Worm (Caenorhabditis elegans): ENCODE data around the gene F35E8.13.

Gene F35E8.13

ce11 chrV:15912677-15913076, 10.4 kb upstream of the F35E8.13 start:
- TF ChIP-seq pag-3 (tag; optimal IDR thresholded peaks at IDR 0.05; ENCODE audit: borderline replicate concordance) (no peak), unc-42 (tag; optimal IDR thresholded peaks at IDR 0.05) (no peak), ztf-16 (tag; optimal IDR thresholded peaks at IDR 0.05) (no peak), ceh-14 (tag; optimal IDR thresholded peaks at IDR 0.05) (no peak), ceh-19 (GFP tag; optimal IDR thresholded peaks at IDR 0.05) (no peak), ceh-2 (tag; optimal IDR thresholded peaks at IDR 0.05) (no peak), ceh-22 (tag; optimal IDR thresholded peaks at IDR 0.05) (no peak), C38D4.7 (GFP tag; optimal IDR thresholded peaks at IDR 0.05) (no peak), pqm-1 (tag; optimal IDR thresholded peaks at IDR 0.05) (no peak), pros-1 (tag; optimal IDR thresholded peaks at IDR 0.05) (no peak), hlh-15 (tag; optimal IDR thresholded peaks at IDR 0.05) (no peak), pax-1 (tag; optimal IDR thresholded peaks at IDR 0.05) (no peak), nhr-232 (tag; optimal IDR thresholded peaks at IDR 0.05) (no peak), Y22D7AL.16 (tag; optimal IDR thresholded peaks at IDR 0.05) (no peak), syd-9 (tag; optimal IDR thresholded peaks at IDR 0.05) (no peak), sox-4 (tag; optimal IDR thresholded peaks at IDR 0.05) (no peak), ahr-1 (tag; optimal IDR thresholded peaks at IDR 0.05) (no peak), rnt-1 (tag; optimal IDR thresholded peaks at IDR 0.05) (no peak)

ce11 chrV:15913714-15914113, 9.4 kb upstream of the F35E8.13 start, which contains the start of gene F35E8.7:
F35E8.7 (plus strand) TSS chrV:15914014.
- TF ChIP-seq fkh-6 (tag; optimal IDR thresholded peaks at IDR 0.05), result no peak
- no peak for TF ChIP-seq hlh-30 (tag; optimal IDR thresholded peaks at IDR 0.05; ENCODE audit: insufficient read depth)
- TF ChIP-seq pat-9 (tag; optimal IDR thresholded peaks at IDR 0.05), result no peak
- no peak for TF ChIP-seq ceh-9 (tag; optimal IDR thresholded peaks at IDR 0.05)
- TF ChIP-seq hlh-15 (tag; optimal IDR thresholded peaks at IDR 0.05), result no peak
- TF ChIP-seq che-1 (tag; optimal IDR thresholded peaks at IDR 0.05), result no peak
- no peak for TF ChIP-seq hlh-13 (GFP tag; optimal IDR thresholded peaks at IDR 0.05)
- TF ChIP-seq ceh-2 (tag; optimal IDR thresholded peaks at IDR 0.05), result no peak
- TF ChIP-seq pqm-1 (tag; optimal IDR thresholded peaks at IDR 0.05), result no peak
- no peak for TF ChIP-seq rnt-1 (tag; optimal IDR thresholded peaks at IDR 0.05)
- no peak for TF ChIP-seq sox-2 (GFP tag; IDR thresholded peaks at IDR 0.05)
- TF ChIP-seq lin-11 (tag; optimal IDR thresholded peaks at IDR 0.05), result no peak
- no peak for TF ChIP-seq ceh-31 (tag; optimal IDR thresholded peaks at IDR 0.05)
- no peak for TF ChIP-seq lim-6 (tag; optimal IDR thresholded peaks at IDR 0.05)
- no peak for TF ChIP-seq dve-1 (tag; optimal IDR thresholded peaks at IDR 0.05)
- TF ChIP-seq C38D4.7 (GFP tag; optimal IDR thresholded peaks at IDR 0.05), result no peak
- TF ChIP-seq dmd-4 (tag; optimal IDR thresholded peaks at IDR 0.05; ENCODE audit: borderline replicate concordance), result no peak
- no peak for TF ChIP-seq elt-2 (tag; optimal IDR thresholded peaks at IDR 0.05)
- TF ChIP-seq nfya-1 (tag; optimal IDR thresholded peaks at IDR 0.05), result no peak
- no peak for TF ChIP-seq nhr-11 (tag; optimal IDR thresholded peaks at IDR 0.05)

- no peak for TF ChIP-seq zip-5 (tag; optimal IDR thresholded peaks at IDR 0.05)
- no peak for TF ChIP-seq K09A11.1 (tag; optimal IDR thresholded peaks at IDR 0.05; ENCODE audit: insufficient read depth)
- no peak for TF ChIP-seq ceh-24 (tag; optimal IDR thresholded peaks at IDR 0.05)
- TF ChIP-seq Y22D7AL.16 (tag; optimal IDR thresholded peaks at IDR 0.05), result no peak
- no peak for TF ChIP-seq ceh-14 (tag; optimal IDR thresholded peaks at IDR 0.05)
- no peak for TF ChIP-seq ceh-30 (tag; optimal IDR thresholded peaks at IDR 0.05)
- TF ChIP-seq sox-2 (GFP tag; IDR thresholded peaks at IDR 0.05), result no peak
- no peak for TF ChIP-seq npax-4 (tag; optimal IDR thresholded peaks at IDR 0.05)
- no peak for TF ChIP-seq lin-11 (tag; optimal IDR thresholded peaks at IDR 0.05)
- no peak for TF ChIP-seq hlh-6 (tag; optimal IDR thresholded peaks at IDR 0.05)
- TF ChIP-seq ceh-22 (tag; optimal IDR thresholded peaks at IDR 0.05), result no peak
- TF ChIP-seq syd-9 (tag; optimal IDR thresholded peaks at IDR 0.05), result no peak
- TF ChIP-seq elt-2 (tag; optimal IDR thresholded peaks at IDR 0.05), result no peak
- TF ChIP-seq hlh-13 (GFP tag; optimal IDR thresholded peaks at IDR 0.05), result no peak
- no peak for TF ChIP-seq pat-9 (tag; optimal IDR thresholded peaks at IDR 0.05)
- no peak for TF ChIP-seq nhr-11 (tag; optimal IDR thresholded peaks at IDR 0.05)
- TF ChIP-seq F13H6.1 (tag; optimal IDR thresholded peaks at IDR 0.05), result no peak
- TF ChIP-seq ceh-2 (tag; optimal IDR thresholded peaks at IDR 0.05), result no peak
- TF ChIP-seq madf-2 (tag; optimal IDR thresholded peaks at IDR 0.05), result no peak
- no peak for TF ChIP-seq pqm-1 (tag; optimal IDR thresholded peaks at IDR 0.05)
Measured at ce11 chrV:15914774-15915173, 8.3 kb upstream of the F35E8.13 start.
